Worm (Caenorhabditis elegans): ENCODE measurements around the gene tra-1.

DNA sequence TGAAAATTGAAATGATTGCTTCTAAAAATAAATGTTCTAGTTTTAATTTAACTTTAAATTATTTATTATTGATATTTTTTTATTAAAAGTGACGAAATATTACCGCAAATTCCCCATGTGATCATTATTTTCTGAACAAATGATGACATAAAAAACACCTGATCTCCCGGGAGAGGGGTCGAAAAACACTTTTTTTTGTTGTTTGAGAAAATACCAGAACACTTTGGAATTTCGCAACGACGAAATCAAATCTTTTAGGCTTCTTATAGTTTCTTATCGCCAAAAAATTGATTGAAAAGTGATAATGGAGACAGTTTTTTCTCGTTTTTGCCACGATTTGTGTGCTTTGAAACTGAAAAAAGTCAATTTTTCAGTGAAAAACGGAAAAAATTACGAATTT is 49.3 kb upstream of the tra-1 start:
- TF ChIP-seq nfya-1 (tag; optimal IDR thresholded peaks at IDR 0.05) (no peak), fax-1 (tag; optimal IDR thresholded peaks at IDR 0.05) (no peak)

All from whole organism, late embryonic.